Fruit fly (Drosophila melanogaster) Kc167 (cell line): ENCODE results near the gene CG43850.
"Not testable (repeated sequence)": the region's sequence is repeated elsewhere in the genome, so short reads cannot be mapped to it uniquely, and the experiment has no call there.

Experiments used
- Myc ChIP-seq: fragments of >200 bp; optimal IDR thresholded peaks from 2 replicates; lab custom pipeline; 2017; ENCODE audit warnings: missing external identifiers
- Sin3A ChIP-seq: fragments of >200 bp; optimal IDR thresholded peaks from 2 replicates; lab custom pipeline; 2018; ENCODE audit warnings: missing external identifiers
- h ChIP-seq: fragments of >200 bp; optimal IDR thresholded peaks from 3 replicates; lab custom pipeline; 2018; ENCODE audit warnings: missing external identifiers
- insv ChIP-seq: fragments of >200 bp; optimal IDR thresholded peaks from 3 replicates; lab custom pipeline; 2018; ENCODE audit warnings: missing external identifiers
- psq ChIP-seq: fragments of >200 bp; optimal IDR thresholded peaks from 2 replicates; lab custom pipeline; 2017; ENCODE audit warnings: missing external identifiers
- ttk ChIP-seq: sonication (Bioruptor generic); optimal IDR thresholded peaks from 2 replicates; lab custom pipeline; 2017; ENCODE audit warnings: missing external identifiers

CG43850 gene

DNA sequence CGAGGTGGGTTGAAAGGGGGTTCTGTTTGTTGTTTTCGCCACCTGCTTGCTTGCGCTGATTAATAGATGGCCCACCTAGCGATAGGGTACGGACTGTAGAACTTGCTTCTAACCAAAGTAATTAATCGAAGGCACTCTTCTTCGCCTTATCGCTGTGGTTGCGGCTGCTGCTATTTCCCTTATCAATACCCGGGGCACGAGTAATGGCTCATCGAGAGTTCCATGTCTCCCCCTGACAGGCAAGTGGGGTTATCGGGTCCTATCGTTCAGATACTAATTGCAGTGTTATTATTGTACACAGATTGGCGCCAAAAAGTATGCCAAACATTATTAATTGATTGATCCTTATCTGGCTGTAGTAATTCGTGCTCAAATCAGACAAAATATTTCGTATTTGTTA, 21.6 kb downstream of the CG43850 start:
- no peak for TF ChIP-seq psq (lab: Kevin White, UChicago)
- no peak for TF ChIP-seq Sin3A (lab: Kevin White, UChicago)
- no peak for TF ChIP-seq insv
- no peak for TF ChIP-seq h (lab: Kevin White, UChicago)
- TF ChIP-seq ttk: no peak
- TF ChIP-seq Myc (lab: Kevin White, UChicago): no peak

- no peak for TF ChIP-seq h (lab: Kevin White, UChicago)
Observed at dm6 chr2L:13445249-13445846, 30.1 kb downstream of the CG43850 start, which contains the start of gene Hacd2. Hacd2 (minus strand) TSS chr2L:13445651.

DNA sequence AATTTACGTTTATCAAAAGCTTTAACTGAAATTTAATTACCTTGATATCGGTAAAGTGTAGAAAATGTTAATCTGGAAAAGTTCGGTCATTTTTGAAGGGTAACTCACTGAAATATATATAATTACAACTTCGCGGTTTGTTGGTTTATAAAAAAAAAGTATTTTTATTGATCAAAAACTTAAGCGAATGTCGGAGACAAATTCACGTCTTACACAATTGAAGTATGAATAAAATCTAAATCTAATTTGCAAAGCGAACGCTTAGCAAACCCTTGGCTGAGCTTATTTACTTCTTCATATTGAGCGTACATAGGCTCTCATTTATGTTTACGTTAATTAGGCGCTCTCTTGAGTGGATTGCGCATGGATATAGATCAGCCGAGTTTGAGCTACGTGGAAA, 34.2 kb downstream of the CG43850 start, which contains the start of gene Hsp60D:
Gene Hsp60D (minus strand): TSS at position 101 of the 400 bp plus-strand sequence.
- TF ChIP-seq psq, h, Myc (lab: Kevin White, UChicago): not testable (repeated sequence)

DNA sequence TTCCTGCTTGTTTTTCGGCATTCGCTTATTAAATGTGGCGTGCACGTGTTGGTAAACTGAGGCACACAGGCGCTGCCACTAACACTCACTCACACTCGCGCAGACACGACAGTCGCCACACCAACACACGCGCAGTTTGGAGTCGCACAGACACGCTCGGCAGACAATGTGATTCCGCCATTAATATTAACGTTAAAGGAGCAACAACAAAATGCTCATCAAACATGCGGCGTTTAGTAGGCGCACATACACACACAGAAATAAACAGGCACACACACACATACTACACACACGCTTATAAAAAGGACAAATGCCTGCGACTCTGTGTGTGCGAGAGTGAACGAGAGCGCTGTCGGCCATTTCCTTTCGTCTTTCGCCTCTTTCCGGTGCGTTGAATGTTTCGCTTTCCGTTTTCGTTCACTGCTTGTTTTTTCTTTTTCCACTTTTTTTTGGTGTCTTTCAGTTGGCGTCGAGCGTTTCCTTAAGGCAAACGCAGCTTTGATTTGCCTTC, 41.9 kb downstream of the CG43850 start, which contains the start of gene CG42809:
Gene CG42809 (plus strand): TSS at position 461 of the 511 bp plus-strand sequence.
- TF ChIP-seq psq (lab: Kevin White, UChicago) (no peak), Myc (lab: Kevin White, UChicago) (no peak), insv (no peak), Sin3A (lab: Kevin White, UChicago) (no peak), h (lab: Kevin White, UChicago) (no peak), ttk (no peak)

- no peak for TF ChIP-seq psq (lab: Kevin White, UChicago)
- no peak for TF ChIP-seq ttk
Observed at dm6 chr2L:13458991-13459731, 43.9 kb downstream of the CG43850 start, which contains the start of gene CG42810. CG42810 (plus strand) TSS chr2L:13459681.

dm6 chr2L:13460911-13461866, 46.0 kb downstream of the CG43850 start, which contains the start of gene CG46308:
CG46308 (plus strand) TSS chr2L:13461774.
- no peak for TF ChIP-seq ttk
- TF ChIP-seq psq (lab: Kevin White, UChicago): no peak
- no peak for TF ChIP-seq insv
- no peak for TF ChIP-seq h (lab: Kevin White, UChicago)
- no peak for TF ChIP-seq Myc (lab: Kevin White, UChicago)
